Fruit fly (Drosophila melanogaster): ENCODE measurements around the gene Sfp24F.

dm6 chr2L:4403013-4403604, 38.8 kb downstream of the Sfp24F start, which contains the start of gene Dim1:
- TF ChIP-seq psq (GFP tag; optimal IDR thresholded peaks at IDR 0.05), result no peak
- TF ChIP-seq Abd-B (GFP tag; optimal IDR thresholded peaks at IDR 0.05), result no peak
- TF ChIP-seq Myc (optimal IDR thresholded peaks at IDR 0.05), result no peak
- TF ChIP-seq CG9705 (GFP tag; optimal IDR thresholded peaks at IDR 0.05), result peak; percentile 35
- no peak for TF ChIP-seq dmrt93B (GFP tag; optimal IDR thresholded peaks at IDR 0.05)

Measured in whole organism, wandering third instar larva.